Worm (Caenorhabditis elegans) whole organism, mixed stage, embryonic: Measurements from ENCODE around the gene clec-182.

Experiments
- blmp-1 ChIP-seq: fragments of 150-350 bp; optimal IDR thresholded peaks from 2 replicates; lab custom pipeline; 2014; ENCODE audit warnings: missing biosample characterization, missing genetic modification characterization
- ces-1 ChIP-seq: fragments of 150-350 bp; optimal IDR thresholded peaks from 2 replicates; lab custom pipeline; 2014; ENCODE audit warnings: missing biosample characterization, missing genetic modification reagents, missing genetic modification characterization
- ham-2 ChIP-seq: fragments of 200-800 bp; sonication (Bioruptor generic); optimal IDR thresholded peaks from 2 replicates; lab custom pipeline; 2018; ENCODE audit warnings: mild to moderate bottlenecking, missing genetic modification characterization, missing compliant biosample characterization
- mep-1 ChIP-seq: fragments of 150-350 bp; optimal IDR thresholded peaks from 2 replicates; lab custom pipeline; 2017; ENCODE audit warnings: missing biosample characterization, missing genetic modification reagents, missing genetic modification characterization, inconsistent platforms
- mls-2 ChIP-seq: sonication (generic microtip); optimal IDR thresholded peaks from 2 replicates; lab custom pipeline; 2016; ENCODE audit warnings: mild to moderate bottlenecking, missing genetic modification characterization, moderate library complexity, missing compliant biosample characterization
- nhr-12 ChIP-seq: fragments of 150-350 bp; optimal IDR thresholded peaks from 2 replicates; lab custom pipeline; 2014; ENCODE audit warnings: missing biosample characterization, missing genetic modification characterization
- nhr-237 ChIP-seq: fragments of 150-350 bp; optimal IDR thresholded peaks from 2 replicates; lab custom pipeline; 2014; ENCODE audit warnings: missing biosample characterization, missing genetic modification characterization
- nhr-28 ChIP-seq: fragments of 150-350 bp; optimal IDR thresholded peaks from 2 replicates; lab custom pipeline; 2014; ENCODE audit warnings: missing biosample characterization, missing genetic modification characterization
- nhr-76 ChIP-seq: sonication (generic microtip); optimal IDR thresholded peaks from 2 replicates; lab custom pipeline; 2017; ENCODE audit warnings: missing biosample characterization, missing genetic modification characterization
- sem-2 ChIP-seq: fragments of 200-800 bp; sonication (Bioruptor generic); optimal IDR thresholded peaks from 2 replicates; lab custom pipeline; 2018; ENCODE audit warnings: mild to moderate bottlenecking, missing genetic modification characterization, missing compliant biosample characterization
- unc-39 ChIP-seq: fragments of 150-350 bp; optimal IDR thresholded peaks from 2 replicates; lab custom pipeline; 2014; ENCODE audit warnings: missing biosample characterization, missing genetic modification characterization
- unc-62 ChIP-seq: fragments of 150-350 bp; optimal IDR thresholded peaks from 2 replicates; lab custom pipeline; 2014; ENCODE audit warnings: missing biosample characterization, missing genetic modification reagents, missing genetic modification characterization

DNA sequence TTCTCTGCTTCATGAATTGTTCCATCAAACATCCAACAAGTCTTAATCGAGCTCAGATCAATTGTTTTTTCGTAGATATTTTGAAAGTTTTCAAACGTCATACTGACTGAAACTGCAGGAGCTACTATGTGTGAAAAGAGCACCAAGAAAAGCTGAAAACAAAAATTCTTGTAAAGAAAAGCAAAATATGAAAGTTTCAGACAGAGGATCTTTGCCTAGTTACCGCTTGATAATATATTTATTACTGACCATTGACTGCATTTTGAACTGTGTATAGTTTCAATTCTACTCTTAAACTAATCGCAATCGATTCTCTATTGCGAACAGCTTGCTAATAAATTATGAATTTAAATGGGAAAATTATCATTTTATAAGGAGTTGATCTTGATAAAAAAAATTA is at the start of gene clec-182:
- TF ChIP-seq ham-2 (GFP tag; lab: Kevin White, UChicago): no peak
- TF ChIP-seq mep-1 (tag; lab: Kevin White, UChicago): no peak
- TF ChIP-seq nhr-12: no peak
- TF ChIP-seq unc-39 (tag; lab: Kevin White, UChicago): no peak
- no peak for TF ChIP-seq nhr-76 (tag; lab: Kevin White, UChicago)
- no peak for TF ChIP-seq nhr-28
- no peak for TF ChIP-seq mls-2 (tag; lab: Kevin White, UChicago)
- TF ChIP-seq nhr-237 (tag; lab: Kevin White, UChicago): no peak
- no peak for TF ChIP-seq ces-1 (GFP tag; lab: Kevin White, UChicago)
- TF ChIP-seq blmp-1 (tag; lab: Kevin White, UChicago): no peak
- no peak for TF ChIP-seq unc-62 (GFP tag; lab: Kevin White, UChicago)
- no peak for TF ChIP-seq sem-2
